Worm (Caenorhabditis elegans): Measurements from ENCODE around the gene sym-1.

Gene sym-1

DNA sequence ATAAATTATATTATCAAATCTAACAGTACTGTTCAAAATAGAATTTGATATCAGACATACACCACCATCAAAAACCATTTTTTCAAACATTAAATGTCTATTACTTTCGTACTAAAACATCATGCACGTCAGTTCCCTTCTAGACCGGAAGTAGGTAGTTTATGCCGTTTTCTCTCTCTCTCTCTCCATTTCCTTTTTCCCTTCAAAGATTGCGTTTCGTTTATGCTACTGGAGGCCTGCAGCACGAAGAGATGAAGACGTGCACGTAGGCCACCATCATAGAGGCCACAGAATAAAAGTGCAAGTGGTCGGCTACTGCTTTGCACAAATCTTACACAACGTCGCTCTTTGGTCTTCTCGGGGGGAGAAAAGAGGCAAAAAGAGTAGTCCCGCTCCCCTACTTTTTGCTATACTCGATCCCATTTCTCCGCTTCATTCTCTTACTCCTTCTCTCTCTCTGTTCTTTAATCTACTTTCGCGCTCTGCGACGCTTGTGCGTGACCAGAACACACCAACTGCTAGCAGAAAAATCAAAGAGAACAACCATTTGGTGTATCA is 19.9 kb upstream of the sym-1 start (continued):
- TF ChIP-seq ztf-28 (GFP tag; IDR thresholded peaks at IDR 0.05) (no peak), F55B11.4 (tag; optimal IDR thresholded peaks at IDR 0.05; ENCODE audit: borderline replicate concordance, insufficient read depth) (no peak), atf-7 (tag; optimal IDR thresholded peaks at IDR 0.05) (peak; percentile 27), lsy-27 (tag; optimal IDR thresholded peaks at IDR 0.05; ENCODE audit: borderline replicate concordance, insufficient read depth) (no peak), egl-44 (GFP tag; IDR thresholded peaks at IDR 0.05) (no peak), Y79H2A.3 (GFP tag; conservative IDR thresholded peaks at IDR 0.05) (no peak), hmg-1.2 (GFP tag; IDR thresholded peaks at IDR 0.05) (no peak; the same call in 1 of the 2 replicates), madf-10 (tag; optimal IDR thresholded peaks at IDR 0.05) (no peak), ceh-79 (tag; optimal IDR thresholded peaks at IDR 0.05) (no peak), attf-5 (GFP tag; optimal IDR thresholded peaks at IDR 0.05) (no peak), snpc-1.1 (tag; optimal IDR thresholded peaks at IDR 0.05; ENCODE audit: insufficient read depth) (no peak), F22D6.2 (tag; optimal IDR thresholded peaks at IDR 0.05) (no peak), hmg-20 (GFP tag; IDR thresholded peaks at IDR 0.05) (no peak), F37B4.10 (GFP tag; IDR thresholded peaks at IDR 0.05) (no peak), madf-6 (GFP tag; IDR thresholded peaks at IDR 0.05) (no peak), pbrm-1 (GFP tag; IDR thresholded peaks at IDR 0.05) (peak; percentile 23; the same call in 1 of the 2 replicates), bed-2 (GFP tag; IDR thresholded peaks at IDR 0.05) (no peak), ztf-25 (GFP tag; IDR thresholded peaks at IDR 0.05) (no peak), Y53G8AR.9 (GFP tag; conservative IDR thresholded peaks at IDR 0.05) (peak; percentile 63), F39B2.1 (GFP tag; IDR thresholded peaks at IDR 0.05) (no peak), ZK185.1 (tag; optimal IDR thresholded peaks at IDR 0.05; ENCODE audit: poor library complexity, severe bottlenecking) (no peak), attf-6 (GFP tag; IDR thresholded peaks at IDR 0.05) (no peak), nhr-27 (tag; optimal IDR thresholded peaks at IDR 0.05) (no peak), dox-1 (GFP tag; IDR thresholded peaks at IDR 0.05) (peak; percentile 64), rpc-1 (optimal IDR thresholded peaks at IDR 0.05) (no peak), rpc-1 (tag; optimal IDR thresholded peaks at IDR 0.05) (no peak), zfh-2 (GFP tag; conservative IDR thresholded peaks at IDR 0.05) (peak; percentile 78), egl-18 (GFP tag; IDR thresholded peaks at IDR 0.05) (no peak), lsl-1 (GFP tag; optimal IDR thresholded peaks at IDR 0.05) (no peak), hsf-1 (GFP tag; IDR thresholded peaks at IDR 0.05) (no peak), ztf-26 (tag; optimal IDR thresholded peaks at IDR 0.05) (no peak), K12H6.12 (tag; optimal IDR thresholded peaks at IDR 0.05) (peak; percentile 68), lin-54 (GFP tag; optimal IDR thresholded peaks at IDR 0.05) (no peak), Y67H2A.10 (GFP tag; conservative IDR thresholded peaks at IDR 0.05) (no peak), ceh-100 (GFP tag; IDR thresholded peaks at IDR 0.05) (no peak), somi-1 (GFP tag; optimal IDR thresholded peaks at IDR 0.05) (peak; percentile 65), F57C9.4 (tag; optimal IDR thresholded peaks at IDR 0.05) (no peak), lir-1 (GFP tag; conservative IDR thresholded peaks at IDR 0.05) (no peak), lin-40 (tag; optimal IDR thresholded peaks at IDR 0.05) (peak; percentile 49), mxl-1 (tag; optimal IDR thresholded peaks at IDR 0.05) (no peak), D2030.7 (GFP tag; IDR thresholded peaks at IDR 0.05) (no peak), F49E8.2 (tag; optimal IDR thresholded peaks at IDR 0.05; ENCODE audit: insufficient read depth) (no peak), madf-3 (GFP tag; IDR thresholded peaks at IDR 0.05) (no peak), let-526 (GFP tag; IDR thresholded peaks at IDR 0.05) (no peak), hlh-26 (GFP tag; conservative IDR thresholded peaks at IDR 0.05) (no peak), sptf-2 (GFP tag; optimal IDR thresholded peaks at IDR 0.05) (no peak)

All from whole organism, young adult.